Worm (Caenorhabditis elegans) whole organism, L4 larva: ENCODE data around the gene C49C3.15.

Source experiments
- F26F4.8 ChIP-seq: fragments of 200-800 bp; sonication (Bioruptor generic); conservative IDR thresholded peaks from 2 replicates; pipeline ENCODE4 v1.3.6; 2022; ENCODE audit warnings: missing genetic modification characterization, missing compliant biosample characterization
- F37D6.2 ChIP-seq: sonication (generic microtip); optimal IDR thresholded peaks from 2 replicates; lab custom pipeline; 2016; ENCODE audit warnings: mild to moderate bottlenecking, missing genetic modification characterization, missing compliant biosample characterization
- F49E8.2 ChIP-seq: sonication (generic microtip); optimal IDR thresholded peaks from 2 replicates; lab custom pipeline; 2016; ENCODE audit warnings: missing compliant biosample characterization, mild to moderate bottlenecking, missing genetic modification characterization, borderline replicate concordance
- Y48G9A.11 ChIP-seq: fragments of 200-800 bp; sonication (Bioruptor generic); IDR thresholded peaks from 2 replicates; pipeline ENCODE4 v1.3.6; 2022; ENCODE audit warnings: missing genetic modification reagents, missing genetic modification characterization, missing compliant biosample characterization
- Y5F2A.4 ChIP-seq: fragments of 200-800 bp; sonication (Bioruptor generic); optimal IDR thresholded peaks from 2 replicates; lab custom pipeline; 2018; ENCODE audit warnings: mild to moderate bottlenecking, missing genetic modification characterization, missing compliant biosample characterization
- ZK337.2 ChIP-seq: fragments of 200-800 bp; sonication (Bioruptor generic); IDR thresholded peaks from 2 replicates; pipeline ENCODE4 v1.3.6; 2022; ENCODE audit warnings: missing genetic modification reagents, missing genetic modification characterization, missing compliant biosample characterization
- ama-1 ChIP-seq: fragments of 150-350 bp; optimal IDR thresholded peaks from 2 replicates; lab custom pipeline; 2014; ENCODE audit warnings: inconsistent platforms, mixed read lengths
- arid-1 ChIP-seq: fragments of 200-800 bp; sonication (Bioruptor generic); conservative IDR thresholded peaks from 2 replicates; pipeline ENCODE4 v1.3.6; 2022; ENCODE audit warnings: missing genetic modification reagents, missing genetic modification characterization, missing compliant biosample characterization
- ceh-28 ChIP-seq: fragments of 150-350 bp; optimal IDR thresholded peaks from 2 replicates; lab custom pipeline; 2014; ENCODE audit warnings: missing biosample characterization, missing genetic modification reagents, missing genetic modification characterization
- ceh-82 ChIP-seq: sonication (generic microtip); optimal IDR thresholded peaks from 2 replicates; lab custom pipeline; 2017; ENCODE audit warnings: missing biosample characterization, missing genetic modification characterization
- ces-1 ChIP-seq: fragments of 150-350 bp; sonication (generic microtip); optimal IDR thresholded peaks from 4 replicates; lab custom pipeline; 2014; ENCODE audit warnings: missing biosample characterization, missing genetic modification reagents, missing genetic modification characterization
- daf-16 ChIP-seq, 3 experiments: sonication (generic microtip); optimal IDR thresholded peaks; 2 replicates each; lab custom pipeline; 2016 to 2017; ENCODE audit warnings: missing genetic modification characterization in 3 of 3, missing genetic modification reagents in 3 of 3, mild to moderate bottlenecking in 2 of 3, missing compliant biosample characterization in 2 of 3, missing biosample characterization in 1 of 3, moderate library complexity in 1 of 3
- dmd-6 ChIP-seq: fragments of 200-800 bp; sonication (Bioruptor generic); IDR thresholded peaks from 2 replicates; pipeline ENCODE4 v1.3.6; 2022; ENCODE audit warnings: missing genetic modification reagents, missing genetic modification characterization, missing compliant biosample characterization
- dmd-9 ChIP-seq: fragments of 200-800 bp; sonication (Bioruptor generic); IDR thresholded peaks from 2 replicates; pipeline ENCODE4 v1.3.6; 2022; ENCODE audit warnings: missing genetic modification reagents, missing genetic modification characterization, missing compliant biosample characterization
- dpl-1 ChIP-seq: fragments of 150-350 bp; optimal IDR thresholded peaks from 2 replicates; lab custom pipeline; 2014; ENCODE audit warnings: missing biosample characterization, missing genetic modification reagents, missing genetic modification characterization
- dve-1 ChIP-seq: sonication (generic microtip); optimal IDR thresholded peaks from 2 replicates; lab custom pipeline; 2017; ENCODE audit warnings: antibody characterized with exemption, mild to moderate bottlenecking, missing genetic modification characterization, missing compliant biosample characterization; ENCODE audit not compliant: insufficient read depth
- egl-27 ChIP-seq: sonication (generic microtip); optimal IDR thresholded peaks from 3 replicates; lab custom pipeline; 2017; ENCODE audit warnings: missing biosample characterization, missing genetic modification reagents, missing genetic modification characterization
- egl-43 ChIP-seq: fragments of 200-800 bp; sonication (Bioruptor generic); IDR thresholded peaks from 2 replicates; pipeline ENCODE4 v1.3.6; 2022; ENCODE audit warnings: missing genetic modification reagents, missing genetic modification characterization, missing compliant biosample characterization
- fkh-10 ChIP-seq: fragments of 150-350 bp; optimal IDR thresholded peaks from 2 replicates; lab custom pipeline; 2014; ENCODE audit warnings: missing biosample characterization, missing genetic modification reagents, missing genetic modification characterization
- hlh-11 ChIP-seq: fragments of 200-800 bp; sonication (Bioruptor generic); optimal IDR thresholded peaks from 2 replicates; lab custom pipeline; 2018; ENCODE audit warnings: mild to moderate bottlenecking, missing genetic modification characterization, missing compliant biosample characterization
- hlh-30 ChIP-seq: sonication (generic microtip); optimal IDR thresholded peaks from 2 replicates; lab custom pipeline; 2017; ENCODE audit warnings: antibody characterized with exemption, mild to moderate bottlenecking, missing genetic modification characterization, missing compliant biosample characterization; ENCODE audit not compliant: insufficient read depth
- hmg-1.1 ChIP-seq: fragments of 200-800 bp; sonication (Bioruptor generic); IDR thresholded peaks from 2 replicates; pipeline ENCODE4 v1.3.6; 2022; ENCODE audit warnings: missing genetic modification reagents, missing genetic modification characterization, missing compliant biosample characterization
- lim-7 ChIP-seq: fragments of 200-800 bp; sonication (Bioruptor generic); IDR thresholded peaks from 2 replicates; pipeline ENCODE4 v1.3.6; 2022; ENCODE audit warnings: missing genetic modification characterization, missing compliant biosample characterization
- lin-1 ChIP-seq: fragments of 200-800 bp; sonication (Bioruptor generic); IDR thresholded peaks from 2 replicates; pipeline ENCODE4 v1.3.6; 2022; ENCODE audit warnings: missing genetic modification reagents, missing genetic modification characterization, missing compliant biosample characterization
- lin-15B ChIP-seq: fragments of 150-350 bp; sonication (generic microtip); optimal IDR thresholded peaks from 3 replicates; lab custom pipeline; 2014; ENCODE audit warnings: missing biosample characterization, missing genetic modification characterization
- lin-29 ChIP-seq: fragments of 200-800 bp; sonication (Bioruptor generic); IDR thresholded peaks from 2 replicates; pipeline ENCODE4 v1.3.6; 2022; ENCODE audit warnings: missing genetic modification reagents, missing genetic modification characterization, missing compliant biosample characterization
- lsy-2 ChIP-seq, 2 experiments: fragments of 150-350 bp in 1 of 2; sonication (generic microtip) in 1 of 2; optimal IDR thresholded peaks; 2 replicates each; lab custom pipeline; 2014 to 2017; ENCODE audit warnings: missing biosample characterization in 2 of 2, missing genetic modification characterization in 2 of 2
- madf-9 ChIP-seq: fragments of 200-800 bp; sonication (Bioruptor generic); conservative IDR thresholded peaks from 2 replicates; pipeline ENCODE4 v1.3.6; 2022; ENCODE audit warnings: missing genetic modification reagents, missing genetic modification characterization, missing compliant biosample characterization
- mep-1 ChIP-seq: fragments of 150-350 bp; sonication (generic microtip); optimal IDR thresholded peaks from 3 replicates; lab custom pipeline; 2014; ENCODE audit warnings: missing biosample characterization, missing genetic modification characterization
- mxl-3 ChIP-seq: fragments of 200-800 bp; sonication (Bioruptor generic); optimal IDR thresholded peaks from 2 replicates; lab custom pipeline; 2018; ENCODE audit warnings: mild to moderate bottlenecking, missing genetic modification characterization, missing compliant biosample characterization
- nhr-11 ChIP-seq: fragments of 150-350 bp; optimal IDR thresholded peaks from 2 replicates; lab custom pipeline; 2014; ENCODE audit warnings: missing biosample characterization, missing genetic modification characterization
- nhr-111 ChIP-seq: fragments of 200-800 bp; sonication (Bioruptor generic); optimal IDR thresholded peaks from 2 replicates; lab custom pipeline; 2018; ENCODE audit warnings: mild to moderate bottlenecking, missing genetic modification characterization, missing compliant biosample characterization
- nhr-237 ChIP-seq: sonication (generic microtip); optimal IDR thresholded peaks from 2 replicates; lab custom pipeline; 2017; ENCODE audit warnings: missing biosample characterization, missing genetic modification characterization
- nhr-25 ChIP-seq: sonication (generic microtip); optimal IDR thresholded peaks from 2 replicates; lab custom pipeline; 2017; ENCODE audit warnings: missing genetic modification characterization, mild to moderate bottlenecking, missing compliant biosample characterization, antibody characterized with exemption, moderate library complexity, borderline replicate concordance; ENCODE audit not compliant: insufficient read depth
- nhr-41 ChIP-seq: fragments of 200-800 bp; sonication (Bioruptor generic); IDR thresholded peaks from 2 replicates; pipeline ENCODE4 v1.3.6; 2022; ENCODE audit warnings: missing genetic modification reagents, missing genetic modification characterization, missing compliant biosample characterization
- nhr-42 ChIP-seq: fragments of 200-800 bp; sonication (Bioruptor generic); IDR thresholded peaks from 2 replicates; pipeline ENCODE4 v1.3.6; 2022; ENCODE audit warnings: missing genetic modification characterization, missing compliant biosample characterization
- nhr-6 ChIP-seq: fragments of 150-350 bp; optimal IDR thresholded peaks from 2 replicates; lab custom pipeline; 2014; ENCODE audit warnings: missing biosample characterization, missing genetic modification characterization
- rbr-2 ChIP-seq: sonication (generic microtip); optimal IDR thresholded peaks from 2 replicates; lab custom pipeline; 2016; ENCODE audit warnings: missing genotype, missing genetic modification characterization, missing compliant biosample characterization
- saeg-2 ChIP-seq: fragments of 200-800 bp; sonication (Bioruptor generic); IDR thresholded peaks from 2 replicates; pipeline ENCODE4 v1.3.6; 2022; ENCODE audit warnings: missing genetic modification reagents, missing genetic modification characterization, missing compliant biosample characterization
- sdz-12 ChIP-seq: fragments of 200-800 bp; sonication (Bioruptor generic); optimal IDR thresholded peaks from 2 replicates; lab custom pipeline; 2018; ENCODE audit warnings: mild to moderate bottlenecking, missing genetic modification characterization, missing compliant biosample characterization
- spr-3 ChIP-seq: fragments of 200-800 bp; sonication (Bioruptor generic); optimal IDR thresholded peaks from 2 replicates; lab custom pipeline; 2018; ENCODE audit warnings: mild to moderate bottlenecking, missing genetic modification characterization, missing compliant biosample characterization
- tag-97 ChIP-seq: fragments of 200-800 bp; sonication (Bioruptor generic); IDR thresholded peaks from 2 replicates; pipeline ENCODE4 v1.3.6; 2022; ENCODE audit warnings: missing genetic modification characterization, missing compliant biosample characterization
- unc-130 ChIP-seq: sonication (generic microtip); optimal IDR thresholded peaks from 2 replicates; lab custom pipeline; 2016; ENCODE audit warnings: missing genetic modification reagents, missing genetic modification characterization, missing compliant biosample characterization
- unc-39 ChIP-seq: sonication (generic microtip); optimal IDR thresholded peaks from 2 replicates; lab custom pipeline; 2017; ENCODE audit warnings: missing biosample characterization, missing genetic modification characterization
- unc-62 ChIP-seq, 3 experiments: fragments of 150-350 bp in 1 of 3; sonication (generic microtip); optimal IDR thresholded peaks in 2 of 3; peaks in 1 of 3; 1 replicate in 1 of 3; 2 replicates in 2 of 3; lab custom pipeline; 2014 to 2017; ENCODE audit warnings: missing biosample characterization in 3 of 3, missing genetic modification characterization in 3 of 3, missing genetic modification reagents in 3 of 3, missing genotype in 1 of 3
- zip-2 ChIP-seq: fragments of 150-350 bp; optimal IDR thresholded peaks from 2 replicates; lab custom pipeline; 2014; ENCODE audit warnings: missing biosample characterization, missing genetic modification characterization

Gene C49C3.15

ce11 chrIV:17333542-17334281 lies at the start of gene C49C3.15 (continued):
- TF ChIP-seq ceh-28 (tag; lab: Kevin White, UChicago) = no peak
- no peak for TF ChIP-seq nhr-41 (GFP tag; lab: Robert Waterston, UW)
- TF ChIP-seq F37D6.2 (tag; lab: Kevin White, UChicago) = no peak
- no peak for TF ChIP-seq spr-3 (GFP tag; lab: Kevin White, UChicago)
- no peak for TF ChIP-seq lim-7 (GFP tag; lab: Robert Waterston, UW)
- no peak for TF ChIP-seq egl-27 (tag; lab: Kevin White, UChicago)
- no peak for TF ChIP-seq Y48G9A.11
- no peak for TF ChIP-seq nhr-111
- TF ChIP-seq fkh-10 (GFP tag; lab: Kevin White, UChicago) = no peak
- no peak for TF ChIP-seq nhr-6 (tag; lab: Kevin White, UChicago)
- TF ChIP-seq mxl-3 (GFP tag; lab: Kevin White, UChicago) = no peak
- TF ChIP-seq unc-62 (GFP tag; optimal IDR thresholded peaks at IDR 0.05 in 1 of 2; lab: Kevin White, UChicago) = peak in 1 of 2 experiments; percentile 80
- no peak for TF ChIP-seq unc-62 (tag; optimal IDR thresholded peaks at IDR 0.05; lab: Kevin White, UChicago)
- no peak for TF ChIP-seq nhr-42 (GFP tag; lab: Robert Waterston, UW)
- TF ChIP-seq lin-15B (tag; lab: Kevin White, UChicago) = no peak
- no peak for TF ChIP-seq unc-39 (tag; lab: Kevin White, UChicago)
- no peak for TF ChIP-seq lin-1 (GFP tag; lab: Robert Waterston, UW)
- no peak for TF ChIP-seq nhr-25 (tag; lab: Kevin White, UChicago)
- no peak for TF ChIP-seq nhr-11 (tag; lab: Kevin White, UChicago)
- peak; percentile 96 for TF ChIP-seq hlh-30
- TF ChIP-seq ZK337.2 (GFP tag; lab: Robert Waterston, UW) = no peak
- TF ChIP-seq hlh-11 = peak; percentile 28
- TF ChIP-seq nhr-237 (tag; lab: Kevin White, UChicago) = no peak
- TF ChIP-seq lin-29 (GFP tag; lab: Robert Waterston, UW) = no peak
- no peak for TF ChIP-seq ama-1 (lab: Kevin White, UChicago)
- no peak for TF ChIP-seq daf-16 (GFP tag; optimal IDR thresholded peaks at IDR 0.05; lab: Kevin White, UChicago)
- peak; percentile 23 for TF ChIP-seq daf-16 (tag; optimal IDR thresholded peaks at IDR 0.05; lab: Kevin White, UChicago)
- no peak for TF ChIP-seq dmd-9 (GFP tag; lab: Robert Waterston, UW)
- no peak for TF ChIP-seq Y5F2A.4 (GFP tag; lab: Kevin White, UChicago)
- no peak for TF ChIP-seq arid-1 (GFP tag; lab: Robert Waterston, UW)
- TF ChIP-seq dmd-6 (GFP tag; lab: Robert Waterston, UW) = no peak
- TF ChIP-seq F26F4.8 (GFP tag; lab: Robert Waterston, UW) = no peak
- peak in 1 of 2 experiments; percentile 54 for TF ChIP-seq lsy-2 (tag; optimal IDR thresholded peaks at IDR 0.05; lab: Kevin White, UChicago)
- TF ChIP-seq madf-9 (GFP tag; lab: Robert Waterston, UW) = no peak
- TF ChIP-seq zip-2 (tag; lab: Kevin White, UChicago) = no peak
- TF ChIP-seq ceh-82 = no peak
- peak; percentile 10 for TF ChIP-seq rbr-2 (tag; lab: Kevin White, UChicago)
- TF ChIP-seq mep-1 = peak; percentile 42
- TF ChIP-seq tag-97 = no peak
- TF ChIP-seq sdz-12 (GFP tag; lab: Kevin White, UChicago) = no peak
- TF ChIP-seq unc-130 (GFP tag; lab: Kevin White, UChicago) = no peak
- peak; percentile 45 for TF ChIP-seq dve-1 (tag; lab: Kevin White, UChicago)
- no peak for TF ChIP-seq dpl-1 (GFP tag; lab: Kevin White, UChicago)
- TF ChIP-seq hmg-1.1 = 0 out of 2 replicates have a peak, but pooled peaks have one; percentile 8
- no peak for TF ChIP-seq saeg-2 (GFP tag; lab: Robert Waterston, UW)
- TF ChIP-seq F49E8.2 (tag; lab: Kevin White, UChicago) = no peak
- TF ChIP-seq ces-1 (GFP tag; lab: Kevin White, UChicago) = no peak
- no peak for TF ChIP-seq egl-43 (GFP tag; lab: Robert Waterston, UW)
